Fruit fly (Drosophila melanogaster) whole organism, embryonic: ENCODE measurements around the gene CG13117.

Source experiments
- Adf1 ChIP-seq: fragments of 200-800 bp; sonication (Bioruptor generic); IDR thresholded peaks from 2 replicates; pipeline ENCODE4 v1.3.6; 2022; ENCODE audit warnings: missing biosample characterization, missing genetic modification characterization
- Bgb ChIP-seq: fragments of 200-800 bp; sonication (Bioruptor generic); IDR thresholded peaks from 2 replicates; pipeline ENCODE4 v1.3.6; 2022; ENCODE audit warnings: missing biosample characterization, missing genetic modification characterization; ENCODE audit not compliant: partially characterized antibody
- CG10462 ChIP-seq: fragments of 200-800 bp; sonication (Bioruptor generic); optimal IDR thresholded peaks from 2 replicates; lab custom pipeline; 2016; ENCODE audit warnings: missing biosample characterization, missing genetic modification characterization
- CG10565 ChIP-seq: fragments of 200-800 bp; sonication (Bioruptor generic); optimal IDR thresholded peaks from 3 replicates; lab custom pipeline; 2016; ENCODE audit warnings: missing biosample characterization, mild to moderate bottlenecking, missing genetic modification characterization
- CG11723 ChIP-seq: fragments of 200-800 bp; sonication (Bioruptor generic); optimal IDR thresholded peaks from 2 replicates; lab custom pipeline; 2017; ENCODE audit warnings: missing biosample characterization, mild to moderate bottlenecking, missing genetic modification characterization
- CG13894 ChIP-seq: fragments of 200-800 bp; sonication (Bioruptor generic); optimal IDR thresholded peaks from 3 replicates; lab custom pipeline; 2018; ENCODE audit warnings: missing biosample characterization, mild to moderate bottlenecking, missing genetic modification characterization, moderate library complexity
- CG18476 ChIP-seq: fragments of 200-800 bp; sonication (Bioruptor generic); optimal IDR thresholded peaks from 2 replicates; lab custom pipeline; 2016; ENCODE audit warnings: missing biosample characterization, mild to moderate bottlenecking, missing genetic modification characterization
- CG18619 ChIP-seq: fragments of 200-800 bp; sonication (Bioruptor generic); optimal IDR thresholded peaks from 3 replicates; lab custom pipeline; 2017; ENCODE audit warnings: missing biosample characterization, mild to moderate bottlenecking, missing genetic modification characterization
- CG30020 ChIP-seq: fragments of 200-800 bp; optimal IDR thresholded peaks from 2 replicates; lab custom pipeline; 2019; ENCODE audit warnings: missing biosample characterization, mild to moderate bottlenecking, missing genetic modification characterization, moderate library complexity
- CG4617 ChIP-seq: fragments of 200-800 bp; sonication (Bioruptor generic); optimal IDR thresholded peaks from 3 replicates; lab custom pipeline; 2016; ENCODE audit warnings: missing biosample characterization, missing genetic modification characterization, borderline replicate concordance
- CG6791 ChIP-seq: fragments of 200-800 bp; sonication (Bioruptor generic); IDR thresholded peaks from 3 replicates; pipeline ENCODE4 v1.3.6; 2022; ENCODE audit warnings: missing biosample characterization, missing genetic modification characterization; ENCODE audit not compliant: partially characterized antibody
- CG7556 ChIP-seq: fragments of 200-800 bp; sonication (Bioruptor generic); optimal IDR thresholded peaks from 2 replicates; lab custom pipeline; 2017; ENCODE audit warnings: missing biosample characterization, mild to moderate bottlenecking, missing genetic modification characterization
- CG7987 ChIP-seq: fragments of 200-800 bp; sonication (Bioruptor generic); optimal IDR thresholded peaks from 2 replicates; lab custom pipeline; 2018; ENCODE audit warnings: missing biosample characterization, mild to moderate bottlenecking, missing genetic modification characterization, moderate library complexity
- CG8089 ChIP-seq: fragments of 200-800 bp; sonication (Bioruptor generic); optimal IDR thresholded peaks from 3 replicates; lab custom pipeline; 2016; ENCODE audit warnings: missing biosample characterization, missing genetic modification characterization
- CG8359 ChIP-seq: fragments of 200-800 bp; sonication (Bioruptor generic); optimal IDR thresholded peaks from 2 replicates; lab custom pipeline; 2017; ENCODE audit warnings: missing biosample characterization, mild to moderate bottlenecking, missing genetic modification characterization, borderline replicate concordance
- CG9727 ChIP-seq: fragments of 200-800 bp; sonication (Bioruptor generic); optimal IDR thresholded peaks from 3 replicates; lab custom pipeline; 2017; ENCODE audit warnings: missing biosample characterization, mild to moderate bottlenecking, missing genetic modification characterization
- CG9817 ChIP-seq: fragments of 200-800 bp; sonication (Bioruptor generic); optimal IDR thresholded peaks from 2 replicates; lab custom pipeline; 2018; ENCODE audit warnings: missing biosample characterization, mild to moderate bottlenecking, missing genetic modification characterization, moderate library complexity
- CTCF ChIP-seq: fragments of 200-800 bp; sonication (Bioruptor generic); optimal IDR thresholded peaks from 2 replicates; lab custom pipeline; 2017; ENCODE audit warnings: missing biosample characterization, mild to moderate bottlenecking, missing genetic modification characterization, moderate library complexity
- CkIIα-i1 ChIP-seq: fragments of 200-800 bp; sonication (Bioruptor generic); IDR thresholded peaks from 2 replicates; pipeline ENCODE4 v1.3.6; 2022; ENCODE audit warnings: missing biosample characterization, missing genetic modification characterization
- Dad ChIP-seq: fragments of 200-800 bp; sonication (Bioruptor generic); optimal IDR thresholded peaks from 3 replicates; lab custom pipeline; 2016; ENCODE audit warnings: missing biosample characterization, missing genetic modification characterization
- ERR ChIP-seq: fragments of 200-800 bp; sonication (Bioruptor generic); optimal IDR thresholded peaks from 2 replicates; lab custom pipeline; 2016; ENCODE audit warnings: missing biosample characterization, missing genetic modification characterization
- GATAe ChIP-seq: fragments of 200-800 bp; sonication (Bioruptor generic); conservative IDR thresholded peaks from 2 replicates; pipeline ENCODE4 v1.3.6; 2022; ENCODE audit warnings: missing biosample characterization, missing genetic modification characterization
- Hand ChIP-seq: fragments of 200-800 bp; sonication (Bioruptor generic); optimal IDR thresholded peaks from 2 replicates; lab custom pipeline; 2017; ENCODE audit warnings: mild to moderate bottlenecking, missing biosample characterization, missing genetic modification reagents, missing genetic modification characterization
- Hmr ChIP-seq: fragments of 200-800 bp; sonication (Bioruptor generic); optimal IDR thresholded peaks from 3 replicates; lab custom pipeline; 2017; ENCODE audit warnings: mild to moderate bottlenecking, missing biosample characterization, missing genetic modification reagents, missing genetic modification characterization
- Hmx ChIP-seq: fragments of 200-800 bp; sonication (Bioruptor generic); optimal IDR thresholded peaks from 2 replicates; lab custom pipeline; 2016; ENCODE audit warnings: missing biosample characterization, missing genetic modification characterization
- Hsf ChIP-seq: fragments of 200-800 bp; sonication (Bioruptor generic); optimal IDR thresholded peaks from 3 replicates; lab custom pipeline; 2016; ENCODE audit warnings: missing biosample characterization, missing genetic modification characterization
- Poxn ChIP-seq: fragments of 200-800 bp; sonication (Bioruptor generic); IDR thresholded peaks from 2 replicates; pipeline ENCODE4 v1.3.6; 2022; ENCODE audit warnings: missing biosample characterization, missing genetic modification characterization
- Rfx ChIP-seq: fragments of 200-800 bp; sonication (Bioruptor generic); IDR thresholded peaks from 2 replicates; pipeline ENCODE4 v1.3.6; 2022; ENCODE audit warnings: missing biosample characterization, missing genetic modification characterization
- Ssrp ChIP-seq: fragments of 200-800 bp; sonication (Bioruptor generic); optimal IDR thresholded peaks from 2 replicates; lab custom pipeline; 2018; ENCODE audit warnings: missing biosample characterization, mild to moderate bottlenecking, missing genetic modification characterization, moderate library complexity
- ab ChIP-seq: fragments of 200-800 bp; sonication (Bioruptor generic); optimal IDR thresholded peaks from 2 replicates; lab custom pipeline; 2016; ENCODE audit warnings: missing biosample characterization, missing genetic modification characterization
- btn ChIP-seq: fragments of 200-800 bp; sonication (Bioruptor generic); optimal IDR thresholded peaks from 2 replicates; lab custom pipeline; 2016; ENCODE audit warnings: missing biosample characterization, missing genetic modification characterization
- caup ChIP-seq: fragments of 200-800 bp; sonication (Bioruptor generic); optimal IDR thresholded peaks from 3 replicates; lab custom pipeline; 2017; ENCODE audit warnings: missing biosample characterization, mild to moderate bottlenecking, missing genetic modification characterization, moderate library complexity; ENCODE audit not compliant: severe bottlenecking
- croc ChIP-seq: fragments of 200-800 bp; sonication (Bioruptor generic); conservative IDR thresholded peaks from 3 replicates; pipeline ENCODE4 v1.3.6; 2022; ENCODE audit warnings: missing biosample characterization, missing genetic modification characterization
- da ChIP-seq: fragments of 200-800 bp; sonication (Bioruptor generic); optimal IDR thresholded peaks from 2 replicates; lab custom pipeline; 2016; ENCODE audit warnings: missing biosample characterization, missing genetic modification characterization
- danr ChIP-seq: fragments of 200-800 bp; sonication (Bioruptor generic); IDR thresholded peaks from 2 replicates; pipeline ENCODE4 v1.3.6; 2022; ENCODE audit warnings: missing biosample characterization, missing genetic modification characterization
- dpn ChIP-seq, 2 experiments: fragments of 200-800 bp; sonication (Bioruptor generic); optimal IDR thresholded peaks; 3 replicates each; lab custom pipeline; 2016; ENCODE audit warnings: missing biosample characterization in 2 of 2, missing genetic modification characterization in 2 of 2
- emc ChIP-seq: fragments of 200-800 bp; sonication (Bioruptor generic); optimal IDR thresholded peaks from 2 replicates; lab custom pipeline; 2016; ENCODE audit warnings: missing biosample characterization, missing genetic modification characterization
- grau ChIP-seq: fragments of 200-800 bp; optimal IDR thresholded peaks from 3 replicates; lab custom pipeline; 2019; ENCODE audit warnings: missing biosample characterization, mild to moderate bottlenecking, missing genetic modification characterization, moderate library complexity
- h ChIP-seq: fragments of >200 bp; optimal IDR thresholded peaks from 2 replicates; lab custom pipeline; 2017
- her ChIP-seq: fragments of 200-800 bp; sonication (Bioruptor generic); optimal IDR thresholded peaks from 2 replicates; lab custom pipeline; 2016; ENCODE audit warnings: missing biosample characterization, missing genetic modification characterization
- lbe ChIP-seq: fragments of 200-800 bp; sonication (Bioruptor generic); optimal IDR thresholded peaks from 2 replicates; lab custom pipeline; 2016; ENCODE audit warnings: missing biosample characterization, mild to moderate bottlenecking, missing genetic modification characterization
- lilli ChIP-seq: fragments of 200-800 bp; sonication (Bioruptor generic); optimal IDR thresholded peaks from 3 replicates; lab custom pipeline; 2016; ENCODE audit warnings: missing biosample characterization, missing genetic modification characterization
- lmd ChIP-seq: fragments of 200-800 bp; sonication (Bioruptor generic); IDR thresholded peaks from 2 replicates; pipeline ENCODE4 v1.3.6; 2022; ENCODE audit warnings: missing biosample characterization, missing genetic modification characterization
- mam ChIP-seq: fragments of 200-800 bp; sonication (Bioruptor generic); optimal IDR thresholded peaks from 3 replicates; lab custom pipeline; 2016; ENCODE audit warnings: missing biosample characterization, missing genetic modification characterization
- mld ChIP-seq: fragments of 200-800 bp; sonication (Bioruptor generic); IDR thresholded peaks from 3 replicates; pipeline ENCODE4 v1.3.6; 2022; ENCODE audit warnings: missing biosample characterization, missing genetic modification characterization; ENCODE audit not compliant: partially characterized antibody
- oc ChIP-seq: fragments of 200-800 bp; sonication (Bioruptor generic); optimal IDR thresholded peaks from 2 replicates; lab custom pipeline; 2018; ENCODE audit warnings: missing biosample characterization, mild to moderate bottlenecking, missing genetic modification characterization, moderate library complexity
- p53 ChIP-seq: fragments of 200-800 bp; sonication (Bioruptor generic); optimal IDR thresholded peaks from 2 replicates; lab custom pipeline; 2016; ENCODE audit warnings: missing biosample characterization, missing genetic modification characterization
- pzg ChIP-seq: fragments of 200-800 bp; sonication (Bioruptor generic); optimal IDR thresholded peaks from 3 replicates; lab custom pipeline; 2018; ENCODE audit warnings: missing biosample characterization, mild to moderate bottlenecking, missing genetic modification characterization, moderate library complexity
- ssp ChIP-seq: fragments of 200-800 bp; sonication (Bioruptor generic); IDR thresholded peaks from 2 replicates; pipeline ENCODE4 v1.3.6; 2022; ENCODE audit warnings: missing biosample characterization, missing genetic modification characterization
- tgo ChIP-seq: fragments of 200-800 bp; sonication (Bioruptor generic); IDR thresholded peaks from 3 replicates; pipeline ENCODE4 v1.3.6; 2022; ENCODE audit warnings: missing biosample characterization, missing genetic modification characterization
- toy ChIP-seq: fragments of 200-800 bp; sonication (Bioruptor generic); IDR thresholded peaks from 2 replicates; pipeline ENCODE4 v1.3.6; 2022; ENCODE audit warnings: missing biosample characterization, missing genetic modification characterization
- yki ChIP-seq: fragments of >200 bp; optimal IDR thresholded peaks from 3 replicates; lab custom pipeline; 2018

Gene CG13117

dm6 chr2L:9774980-9775628 lies 38.7 kb downstream of the CG13117 start, which contains the start of the genes ppk11 and ppk16 (continued):
- no peak for TF ChIP-seq p53 (GFP tag; lab: Kevin White, UChicago)
- TF ChIP-seq CG6791 (GFP tag; lab: Robert Waterston, UW): no peak
- TF ChIP-seq da (GFP tag; lab: Kevin White, UChicago): no peak
- TF ChIP-seq Dad: no peak
- no peak for TF ChIP-seq mam (GFP tag; lab: Kevin White, UChicago)
- no peak for TF ChIP-seq CG11723
- TF ChIP-seq CG4617: no peak
- TF ChIP-seq CkIIα-i1 (GFP tag; lab: Robert Waterston, UW): no peak
- TF ChIP-seq caup: peak; percentile 35
- no peak for TF ChIP-seq oc
- no peak for TF ChIP-seq her (GFP tag; lab: Kevin White, UChicago)
- no peak for TF ChIP-seq CG8089 (GFP tag; lab: Kevin White, UChicago)
- no peak for TF ChIP-seq btn
- no peak for TF ChIP-seq Hsf (GFP tag; lab: Kevin White, UChicago)
- no peak for TF ChIP-seq Hmx (GFP tag; lab: Kevin White, UChicago)
- no peak for TF ChIP-seq CG8359 (GFP tag; lab: Kevin White, UChicago)
- peak; percentile 41 for TF ChIP-seq CG7987 (GFP tag; lab: Kevin White, UChicago)
- TF ChIP-seq pzg (GFP tag; lab: Kevin White, UChicago): no peak
- no peak for TF ChIP-seq CG18619 (GFP tag; lab: Kevin White, UChicago)
- no peak for TF ChIP-seq lilli
- TF ChIP-seq Bgb (GFP tag; lab: Robert Waterston, UW): no peak
- TF ChIP-seq Rfx (GFP tag; lab: Robert Waterston, UW): peak; percentile 29; the same call in 1 of the 2 replicates
- no peak for TF ChIP-seq Hand (GFP tag; lab: Kevin White, UChicago)
- TF ChIP-seq CG10565 (GFP tag; lab: Kevin White, UChicago): no peak
- TF ChIP-seq CG7556 (GFP tag; lab: Kevin White, UChicago): no peak
- TF ChIP-seq CG18476: no peak
- no peak for TF ChIP-seq tgo (GFP tag; lab: Robert Waterston, UW)
- no peak for TF ChIP-seq lbe
- TF ChIP-seq toy (GFP tag; lab: Robert Waterston, UW): no peak; the same call in 1 of the 2 replicates
- no peak for TF ChIP-seq ssp (GFP tag; lab: Robert Waterston, UW)
- no peak for TF ChIP-seq croc (GFP tag; lab: Robert Waterston, UW)
- no peak for TF ChIP-seq GATAe
- TF ChIP-seq CG9817 (tag; lab: Kevin White, UChicago): no peak
- TF ChIP-seq Poxn (GFP tag; lab: Robert Waterston, UW): no peak
- no peak for TF ChIP-seq CG10462
- no peak for TF ChIP-seq lmd (GFP tag; lab: Robert Waterston, UW)
- TF ChIP-seq danr: no peak
- no peak for TF ChIP-seq CG13894 (tag; lab: Kevin White, UChicago)
- no peak for TF ChIP-seq ab
- TF ChIP-seq Hmr (GFP tag; lab: Kevin White, UChicago): peak; percentile 65
- peak; percentile 49 for TF ChIP-seq CG9727
- TF ChIP-seq h (lab: Kevin White, UChicago): no peak
- no peak for TF ChIP-seq Adf1 (GFP tag; lab: Robert Waterston, UW)
- peak in 1 of 2 experiments; percentile 38 for TF ChIP-seq dpn (GFP tag; optimal IDR thresholded peaks at IDR 0.05; lab: Kevin White, UChicago)
- TF ChIP-seq yki: no peak
- no peak for TF ChIP-seq mld (GFP tag; lab: Robert Waterston, UW)
- no peak for TF ChIP-seq emc (GFP tag; lab: Kevin White, UChicago)
- TF ChIP-seq CG30020: no peak
- no peak for TF ChIP-seq CTCF
- no peak for TF ChIP-seq Ssrp
- TF ChIP-seq ERR: no peak
- TF ChIP-seq grau (tag; lab: Kevin White, UChicago): no peak
